Worm (Caenorhabditis elegans) whole organism, L1 larva: Measurements from ENCODE around the gene sago-1.
A peak's percentile ranks its signal among the peaks of the same experiment; 100 is the strongest.

Experiments used
- C16A3.4 ChIP-seq: fragments of 150-350 bp; optimal IDR thresholded peaks from 2 replicates; lab custom pipeline; 2014; ENCODE audit warnings: missing biosample characterization, missing genetic modification characterization
- C34B4.2 ChIP-seq: sonication (generic microtip); optimal IDR thresholded peaks from 2 replicates; lab custom pipeline; 2017; ENCODE audit warnings: mild to moderate bottlenecking, missing genetic modification characterization, missing compliant biosample characterization
- F16B12.6 ChIP-seq: fragments of 150-350 bp; optimal IDR thresholded peaks from 2 replicates; lab custom pipeline; 2014; ENCODE audit warnings: missing biosample characterization, missing genetic modification characterization
- Y116A8C.19 ChIP-seq: sonication (generic microtip); optimal IDR thresholded peaks from 2 replicates; lab custom pipeline; 2016; ENCODE audit warnings: missing compliant biosample characterization, missing genetic modification characterization, borderline replicate concordance
- blmp-1 ChIP-seq: fragments of 150-350 bp; optimal IDR thresholded peaks from 2 replicates; lab custom pipeline; 2014; ENCODE audit warnings: missing biosample characterization, missing genetic modification characterization
- ceh-63 ChIP-seq: fragments of 200-800 bp; sonication (Bioruptor generic); optimal IDR thresholded peaks from 2 replicates; lab custom pipeline; 2018; ENCODE audit warnings: mild to moderate bottlenecking, missing genetic modification characterization, missing compliant biosample characterization
- ceh-82 ChIP-seq, 3 experiments: fragments of 150-350 bp in 1 of 3; sonication (generic microtip) in 2 of 3; optimal IDR thresholded peaks; 2 replicates each; lab custom pipeline; 2014 to 2017; ENCODE audit warnings: missing biosample characterization in 3 of 3, missing genetic modification characterization in 3 of 3
- efl-1 ChIP-seq, 4 experiments: fragments of 150-350 bp; optimal IDR thresholded peaks in 3 of 4; peaks in 1 of 4; 1 replicate in 1 of 4; 2 replicates in 3 of 4; lab custom pipeline; 2014; ENCODE audit warnings: missing biosample characterization in 2 of 4, missing genetic modification characterization in 2 of 4, missing genetic modification reagents in 2 of 4
- efl-3 ChIP-seq: fragments of 200-800 bp; sonication (Bioruptor generic); optimal IDR thresholded peaks from 2 replicates; lab custom pipeline; 2018; ENCODE audit warnings: mild to moderate bottlenecking, missing genetic modification characterization, missing compliant biosample characterization
- egl-13 ChIP-seq: sonication (generic microtip); optimal IDR thresholded peaks from 2 replicates; lab custom pipeline; 2016; ENCODE audit warnings: missing genotype, missing genetic modification reagents, missing genetic modification characterization, missing compliant biosample characterization
- elt-3 ChIP-seq, 6 experiments: fragments of 150-350 bp in 1 of 6; sonication (generic microtip); optimal IDR thresholded peaks; 2 replicates each; lab custom pipeline; 2017 to 2018; ENCODE audit warnings: missing biosample characterization in 6 of 6, missing genetic modification characterization in 6 of 6, inconsistent platforms in 1 of 6
- grh-1 ChIP-seq: fragments of 200-800 bp; sonication (Bioruptor generic); IDR thresholded peaks from 2 replicates; pipeline ENCODE4 v1.3.6; 2022; ENCODE audit warnings: missing genetic modification reagents, missing genetic modification characterization, missing compliant biosample characterization
- hpl-2 ChIP-seq: fragments of 150-350 bp; optimal IDR thresholded peaks from 2 replicates; lab custom pipeline; 2014; ENCODE audit warnings: missing biosample characterization, missing genetic modification reagents, missing genetic modification characterization
- lin-13 ChIP-seq: fragments of 150-350 bp; optimal IDR thresholded peaks from 2 replicates; lab custom pipeline; 2014; ENCODE audit warnings: missing biosample characterization, missing genetic modification reagents, missing genetic modification characterization
- lin-14 ChIP-seq: fragments of 200-800 bp; sonication (Bioruptor generic); optimal IDR thresholded peaks from 2 replicates; lab custom pipeline; 2018; ENCODE audit warnings: mild to moderate bottlenecking, missing genetic modification characterization, moderate library complexity, missing compliant biosample characterization
- lin-15B ChIP-seq: fragments of 150-350 bp; sonication (generic microtip); optimal IDR thresholded peaks from 3 replicates; lab custom pipeline; 2014; ENCODE audit warnings: missing biosample characterization, missing genetic modification characterization
- lir-3 ChIP-seq: sonication (generic microtip); optimal IDR thresholded peaks from 2 replicates; lab custom pipeline; 2016; ENCODE audit warnings: mild to moderate bottlenecking, missing genetic modification characterization, moderate library complexity, missing compliant biosample characterization; ENCODE audit not compliant: poor library complexity
- lsy-2 ChIP-seq, 2 experiments: fragments of 150-350 bp; optimal IDR thresholded peaks; 2 replicates each; lab custom pipeline; 2014; ENCODE audit warnings: missing biosample characterization in 2 of 2, missing genetic modification characterization in 2 of 2
- mep-1 ChIP-seq: fragments of 150-350 bp; optimal IDR thresholded peaks from 2 replicates; lab custom pipeline; 2014; ENCODE audit warnings: missing biosample characterization, missing genetic modification characterization
- nhr-12 ChIP-seq: sonication (generic microtip); optimal IDR thresholded peaks from 2 replicates; lab custom pipeline; 2017; ENCODE audit warnings: missing biosample characterization, missing genetic modification characterization
- nhr-47 ChIP-seq: sonication (generic microtip); optimal IDR thresholded peaks from 2 replicates; lab custom pipeline; 2016; ENCODE audit warnings: mild to moderate bottlenecking, missing genetic modification characterization, moderate library complexity, missing compliant biosample characterization
- nhr-71 ChIP-seq: sonication (generic microtip); optimal IDR thresholded peaks from 2 replicates; lab custom pipeline; 2016; ENCODE audit warnings: mild to moderate bottlenecking, missing genetic modification characterization, moderate library complexity, missing compliant biosample characterization
- nhr-76 ChIP-seq: sonication (generic microtip); optimal IDR thresholded peaks from 2 replicates; lab custom pipeline; 2017; ENCODE audit warnings: missing biosample characterization, missing genetic modification characterization
- nhr-84 ChIP-seq: sonication (generic microtip); optimal IDR thresholded peaks from 2 replicates; lab custom pipeline; 2017; ENCODE audit warnings: missing biosample characterization, missing genetic modification characterization
- nhr-85 ChIP-seq: sonication (generic microtip); peaks from one replicate; lab custom pipeline; 2016; ENCODE audit warnings: missing genetic modification characterization, inconsistent platforms, missing compliant biosample characterization
- nhr-90 ChIP-seq: sonication (generic microtip); optimal IDR thresholded peaks from 2 replicates; lab custom pipeline; 2016; ENCODE audit warnings: mild to moderate bottlenecking, missing genetic modification characterization, missing compliant biosample characterization; ENCODE audit not compliant: poor library complexity
- pqm-1 ChIP-seq: sonication (generic microtip); optimal IDR thresholded peaks from 3 replicates; lab custom pipeline; 2017; ENCODE audit warnings: missing biosample characterization, missing genetic modification characterization
- skn-1 ChIP-seq: fragments of 150-350 bp; optimal IDR thresholded peaks from 2 replicates; lab custom pipeline; 2014; ENCODE audit warnings: missing biosample characterization, missing genetic modification characterization
- snu-23 ChIP-seq: sonication (generic microtip); optimal IDR thresholded peaks from 2 replicates; lab custom pipeline; 2016; ENCODE audit warnings: missing genetic modification characterization, missing compliant biosample characterization
- tbx-2 ChIP-seq: sonication (generic microtip); optimal IDR thresholded peaks from 2 replicates; lab custom pipeline; 2016; ENCODE audit warnings: missing genetic modification characterization, missing compliant biosample characterization
- unc-130 ChIP-seq: fragments of 150-350 bp; optimal IDR thresholded peaks from 2 replicates; lab custom pipeline; 2017; ENCODE audit warnings: missing biosample characterization, missing genetic modification characterization, inconsistent platforms
- vab-15 ChIP-seq: sonication (generic microtip); optimal IDR thresholded peaks from 2 replicates; lab custom pipeline; 2017; ENCODE audit warnings: missing genotype, mild to moderate bottlenecking, missing genetic modification characterization, missing compliant biosample characterization
- zag-1 ChIP-seq: fragments of 150-350 bp; optimal IDR thresholded peaks from 2 replicates; lab custom pipeline; 2014; ENCODE audit warnings: missing biosample characterization, missing genetic modification characterization
- ztf-11 ChIP-seq, 2 experiments: sonication (generic microtip); optimal IDR thresholded peaks; 2 replicates each; lab custom pipeline; 2016 to 2017; ENCODE audit warnings: missing genetic modification characterization in 2 of 2, missing biosample characterization in 1 of 2, missing compliant biosample characterization in 1 of 2

sago-1 gene

DNA sequence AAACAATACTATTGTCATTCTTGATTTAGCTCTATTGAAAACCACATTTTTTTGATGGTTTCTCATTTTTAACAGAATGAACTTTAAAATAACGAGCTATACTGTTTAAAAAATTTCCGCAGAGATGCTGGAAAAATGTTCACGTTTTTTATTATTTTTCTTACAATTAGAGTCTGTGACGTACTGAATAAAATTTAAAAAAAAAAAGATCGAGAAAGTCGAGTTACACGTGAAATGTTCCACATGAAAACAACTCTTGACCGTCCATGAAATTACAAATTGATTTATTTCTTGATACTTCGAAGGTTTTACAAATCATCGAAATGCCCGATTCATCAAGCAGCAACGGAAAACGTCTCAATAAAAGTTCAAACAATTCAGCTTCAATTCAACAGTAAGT is 23.4 kb downstream of the sago-1 start, which contains the start of gene fbxa-202:
fbxa-202 (plus strand) TSS at position 301 of the 400 bp plus-strand sequence.
- TF ChIP-seq elt-3 (tag; optimal IDR thresholded peaks at IDR 0.05; lab: Kevin White, UChicago) (no peak), C16A3.4 (tag; lab: Kevin White, UChicago) (no peak), mep-1 (tag; lab: Kevin White, UChicago) (no peak), Y116A8C.19 (no peak), ztf-11 (tag; optimal IDR thresholded peaks at IDR 0.05; lab: Kevin White, UChicago) (no peak), ceh-63 (GFP tag; lab: Kevin White, UChicago) (no peak), nhr-76 (no peak), nhr-84 (no peak)

DNA sequence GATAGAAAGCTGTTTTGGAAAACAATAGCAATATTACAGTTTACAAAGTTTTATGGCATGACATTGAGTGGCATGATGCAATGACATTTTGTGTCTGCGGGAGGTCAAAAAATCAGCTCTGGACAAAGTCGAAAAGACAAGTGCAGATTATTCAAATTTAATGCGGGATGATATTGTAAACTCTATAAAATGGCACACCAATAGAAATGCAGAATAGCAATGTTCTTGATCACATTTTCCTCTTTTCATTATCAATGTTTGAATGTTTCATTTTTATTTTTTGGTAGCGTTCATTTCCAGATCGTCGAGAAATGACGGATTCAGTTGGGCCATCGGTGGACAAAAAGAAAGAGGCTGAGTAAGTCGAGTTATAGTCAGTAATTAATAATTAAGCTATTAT is 25.3 kb downstream of the sago-1 start, which contains the start of gene T28C12.2:
T28C12.2 (plus strand) TSS at position 301 of the 400 bp plus-strand sequence.
- TF ChIP-seq ceh-63 (GFP tag; lab: Kevin White, UChicago) (no peak), lsy-2 (tag; optimal IDR thresholded peaks at IDR 0.05; lab: Kevin White, UChicago) (no peak), skn-1 (no peak), tbx-2 (tag; lab: Kevin White, UChicago) (no peak), lin-13 (GFP tag; lab: Kevin White, UChicago) (no peak), grh-1 (no peak), vab-15 (tag; lab: Kevin White, UChicago) (no peak), nhr-47 (tag; lab: Kevin White, UChicago) (no peak), C16A3.4 (tag; lab: Kevin White, UChicago) (no peak), snu-23 (no peak), nhr-12 (no peak)

DNA sequence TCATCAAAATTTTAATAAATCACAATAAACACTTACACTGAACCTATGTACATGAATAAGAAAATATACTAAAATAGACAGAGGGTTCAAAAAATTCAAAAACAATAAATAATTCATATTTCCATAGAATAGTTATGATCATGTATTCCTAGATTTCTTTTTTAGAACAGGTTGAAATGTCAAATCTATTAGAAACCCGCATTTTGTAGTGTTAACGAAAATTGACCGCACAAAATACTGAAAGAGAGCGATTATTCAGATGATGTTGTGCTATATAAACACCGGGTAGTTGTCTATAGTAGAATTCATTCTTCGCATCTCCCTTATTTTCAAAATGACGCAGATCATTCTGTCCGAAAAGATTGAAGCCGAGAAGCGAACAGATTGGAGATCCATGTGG is 28.0 kb downstream of the sago-1 start, which contains the start of gene T28C12.1:
T28C12.1 (plus strand) TSS at position 301 of the 400 bp plus-strand sequence.
- no peak for TF ChIP-seq nhr-90 (tag; lab: Kevin White, UChicago)
- no peak for TF ChIP-seq nhr-71
- no peak for TF ChIP-seq mep-1 (tag; lab: Kevin White, UChicago)
- no peak for TF ChIP-seq lin-14

DNA sequence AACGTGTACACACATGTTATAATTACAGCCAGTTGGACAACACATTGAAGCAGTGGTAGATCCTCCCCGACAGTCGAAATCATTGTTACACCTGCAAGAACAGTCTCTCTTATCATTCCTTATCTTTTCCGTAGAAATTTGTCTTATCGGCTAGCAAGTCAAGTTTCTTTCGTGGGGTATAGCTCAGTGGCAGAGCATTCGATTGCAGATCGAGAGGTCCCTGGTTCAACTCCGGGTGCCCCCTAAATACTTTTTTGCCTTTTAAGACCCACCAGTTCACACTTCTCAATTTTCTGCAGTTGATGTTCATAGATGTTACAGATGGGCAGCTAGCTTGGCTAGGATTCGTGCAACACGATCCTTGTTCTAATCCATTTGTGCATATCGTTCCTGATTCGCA is 31.7 kb downstream of the sago-1 start:
- TF ChIP-seq lir-3 (tag; lab: Kevin White, UChicago) (no peak), lsy-2 (tag; optimal IDR thresholded peaks at IDR 0.05; lab: Kevin White, UChicago) (no peak), egl-13 (tag; lab: Kevin White, UChicago) (no peak), blmp-1 (tag; lab: Kevin White, UChicago) (no peak), nhr-76 (no peak), lin-15B (no peak), C34B4.2 (tag; lab: Kevin White, UChicago) (no peak), pqm-1 (tag; lab: Kevin White, UChicago) (no peak), efl-1 (optimal IDR thresholded peaks at IDR 0.05; lab: Kevin White, UChicago) (no peak), efl-1 (GFP tag; optimal IDR thresholded peaks at IDR 0.05 in 1 of 2; lab: Kevin White, UChicago) (no peak), unc-130 (tag; lab: Kevin White, UChicago) (no peak), zag-1 (no peak), ztf-11 (tag; optimal IDR thresholded peaks at IDR 0.05; lab: Kevin White, UChicago) (no peak), nhr-90 (tag; lab: Kevin White, UChicago) (no peak), F16B12.6 (tag; lab: Kevin White, UChicago) (no peak), hpl-2 (GFP tag; lab: Kevin White, UChicago) (no peak), ceh-82 (tag; optimal IDR thresholded peaks at IDR 0.05; lab: Kevin White, UChicago) (no peak)

DNA sequence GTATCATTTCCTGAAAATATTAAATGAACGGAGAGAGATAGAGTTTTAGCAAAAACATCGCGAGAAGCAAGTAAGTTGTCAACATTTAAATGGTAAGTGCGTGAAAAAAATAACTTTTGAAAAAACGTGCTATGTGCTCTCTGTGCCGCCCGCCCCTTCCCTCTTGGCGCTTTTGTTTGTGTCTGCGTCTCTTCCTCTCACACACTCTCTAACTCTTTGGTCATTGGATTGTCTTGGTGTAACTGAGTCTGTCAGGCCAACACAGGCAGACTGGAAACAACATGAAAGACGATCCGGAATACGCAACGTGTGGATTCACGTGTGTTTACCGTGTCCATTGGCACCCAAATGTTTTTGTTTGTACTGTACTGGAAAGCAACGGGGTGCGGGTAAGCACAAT is 32.5 kb downstream of the sago-1 start, which contains the start of gene T28C12.6:
T28C12.6 (minus strand) TSS at position 12 of the 400 bp plus-strand sequence.
- TF ChIP-seq efl-3 (GFP tag; lab: Kevin White, UChicago) = no peak
- no peak for TF ChIP-seq nhr-85 (tag; lab: Kevin White, UChicago)
- TF ChIP-seq efl-1 (optimal IDR thresholded peaks at IDR 0.05; lab: Kevin White, UChicago) = no peak
- peak in 1 of 2 experiments; percentile 87 for TF ChIP-seq efl-1 (GFP tag; optimal IDR thresholded peaks at IDR 0.05 in 1 of 2; lab: Kevin White, UChicago)
